Worm (Caenorhabditis elegans) whole organism, L1 larva: ENCODE results near the gene C50D2.7.

ENCODE experiments used
- C16A3.4 ChIP-seq: fragments of 150-350 bp; optimal IDR thresholded peaks from 2 replicates; lab custom pipeline; 2014; ENCODE audit warnings: missing biosample characterization, missing genetic modification characterization
- alr-1 ChIP-seq: fragments of 200-800 bp; sonication (Bioruptor generic); optimal IDR thresholded peaks from 2 replicates; lab custom pipeline; 2018; ENCODE audit warnings: borderline replicate concordance, mild to moderate bottlenecking, missing genetic modification characterization, missing compliant biosample characterization
- aly-2 ChIP-seq: fragments of 150-350 bp; optimal IDR thresholded peaks from 2 replicates; lab custom pipeline; 2014; ENCODE audit warnings: missing biosample characterization, missing genetic modification characterization
- blmp-1 ChIP-seq: fragments of 150-350 bp; optimal IDR thresholded peaks from 2 replicates; lab custom pipeline; 2014; ENCODE audit warnings: missing biosample characterization, missing genetic modification characterization
- dsc-1 ChIP-seq: sonication (generic microtip); optimal IDR thresholded peaks from 2 replicates; lab custom pipeline; 2016; ENCODE audit warnings: mild to moderate bottlenecking, missing genetic modification characterization, missing compliant biosample characterization
- efl-1 ChIP-seq, 4 experiments: fragments of 150-350 bp; optimal IDR thresholded peaks in 3 of 4; peaks in 1 of 4; 1 replicate in 1 of 4; 2 replicates in 3 of 4; lab custom pipeline; 2014; ENCODE audit warnings: missing biosample characterization in 2 of 4, missing genetic modification characterization in 2 of 4, missing genetic modification reagents in 2 of 4
- efl-3 ChIP-seq: fragments of 200-800 bp; sonication (Bioruptor generic); optimal IDR thresholded peaks from 2 replicates; lab custom pipeline; 2018; ENCODE audit warnings: mild to moderate bottlenecking, missing genetic modification characterization, missing compliant biosample characterization
- egl-13 ChIP-seq: sonication (generic microtip); optimal IDR thresholded peaks from 2 replicates; lab custom pipeline; 2016; ENCODE audit warnings: missing genotype, missing genetic modification reagents, missing genetic modification characterization, missing compliant biosample characterization
- elt-2 ChIP-seq: sonication (generic microtip); optimal IDR thresholded peaks from 2 replicates; lab custom pipeline; 2016; ENCODE audit warnings: missing genetic modification characterization, mild to moderate bottlenecking, inconsistent platforms, missing compliant biosample characterization, missing genetic modification reagents
- elt-3 ChIP-seq, 6 experiments: fragments of 150-350 bp in 1 of 6; sonication (generic microtip); optimal IDR thresholded peaks; 2 replicates each; lab custom pipeline; 2017 to 2018; ENCODE audit warnings: missing biosample characterization in 6 of 6, missing genetic modification characterization in 6 of 6, inconsistent platforms in 1 of 6
- ets-5 ChIP-seq: fragments of 200-800 bp; sonication (Bioruptor generic); IDR thresholded peaks from 2 replicates; pipeline ENCODE4 v1.3.6; 2022; ENCODE audit warnings: missing genetic modification characterization, missing compliant biosample characterization
- fkh-8 ChIP-seq: sonication (generic microtip); optimal IDR thresholded peaks from 2 replicates; lab custom pipeline; 2016; ENCODE audit warnings: mild to moderate bottlenecking, missing genetic modification characterization, missing compliant biosample characterization
- fos-1 ChIP-seq: fragments of 150-350 bp; optimal IDR thresholded peaks from 2 replicates; lab custom pipeline; 2014; ENCODE audit warnings: missing biosample characterization, missing genetic modification characterization
- hpl-2 ChIP-seq: fragments of 150-350 bp; optimal IDR thresholded peaks from 2 replicates; lab custom pipeline; 2014; ENCODE audit warnings: missing biosample characterization, missing genetic modification reagents, missing genetic modification characterization
- isw-1 ChIP-seq: fragments of 200-800 bp; sonication (Bioruptor generic); IDR thresholded peaks from 2 replicates; pipeline ENCODE4 v1.3.6; 2022; ENCODE audit warnings: missing genetic modification characterization, missing compliant biosample characterization
- jun-1 ChIP-seq: fragments of 150-350 bp; optimal IDR thresholded peaks from 2 replicates; lab custom pipeline; 2014; ENCODE audit warnings: missing biosample characterization, missing genetic modification reagents, missing genetic modification characterization
- lin-15B ChIP-seq: fragments of 150-350 bp; sonication (generic microtip); optimal IDR thresholded peaks from 3 replicates; lab custom pipeline; 2014; ENCODE audit warnings: missing biosample characterization, missing genetic modification characterization
- lin-35 ChIP-seq, 2 experiments: fragments of 150-350 bp; optimal IDR thresholded peaks; 2 replicates each; lab custom pipeline; 2014; ENCODE audit warnings: missing biosample characterization in 2 of 2, missing genetic modification characterization in 2 of 2, missing genetic modification reagents in 2 of 2
- lin-39 ChIP-seq: fragments of 150-350 bp; optimal IDR thresholded peaks from 2 replicates; lab custom pipeline; 2014; ENCODE audit warnings: missing biosample characterization, missing genetic modification reagents, missing genetic modification characterization
- lir-3 ChIP-seq: sonication (generic microtip); optimal IDR thresholded peaks from 2 replicates; lab custom pipeline; 2016; ENCODE audit warnings: mild to moderate bottlenecking, missing genetic modification characterization, moderate library complexity, missing compliant biosample characterization; ENCODE audit not compliant: poor library complexity
- mdl-1 ChIP-seq, 2 experiments: fragments of 150-350 bp; optimal IDR thresholded peaks; 2 replicates each; lab custom pipeline; 2014 to 2017; ENCODE audit warnings: missing biosample characterization in 2 of 2, missing genetic modification characterization in 2 of 2, inconsistent platforms in 1 of 2
- nhr-20 ChIP-seq: sonication (generic microtip); optimal IDR thresholded peaks from 2 replicates; lab custom pipeline; 2016; ENCODE audit warnings: mild to moderate bottlenecking, missing genetic modification characterization, missing compliant biosample characterization
- nhr-237 ChIP-seq: fragments of 150-350 bp; optimal IDR thresholded peaks from 2 replicates; lab custom pipeline; 2014; ENCODE audit warnings: missing biosample characterization, missing genetic modification characterization
- nhr-47 ChIP-seq: sonication (generic microtip); optimal IDR thresholded peaks from 2 replicates; lab custom pipeline; 2016; ENCODE audit warnings: mild to moderate bottlenecking, missing genetic modification characterization, moderate library complexity, missing compliant biosample characterization
- nhr-77 ChIP-seq: fragments of 150-350 bp; optimal IDR thresholded peaks from 2 replicates; lab custom pipeline; 2014; ENCODE audit warnings: missing biosample characterization, missing genetic modification characterization
- pax-3 ChIP-seq: fragments of 200-800 bp; sonication (Bioruptor generic); optimal IDR thresholded peaks from 2 replicates; lab custom pipeline; 2018; ENCODE audit warnings: mild to moderate bottlenecking, missing genetic modification characterization, moderate library complexity, missing compliant biosample characterization
- skn-1 ChIP-seq: fragments of 150-350 bp; optimal IDR thresholded peaks from 2 replicates; lab custom pipeline; 2014; ENCODE audit warnings: missing biosample characterization, missing genetic modification characterization
- snu-23 ChIP-seq: sonication (generic microtip); optimal IDR thresholded peaks from 2 replicates; lab custom pipeline; 2016; ENCODE audit warnings: missing genetic modification characterization, missing compliant biosample characterization
- swsn-7 ChIP-seq: sonication (generic microtip); optimal IDR thresholded peaks from 2 replicates; lab custom pipeline; 2016; ENCODE audit warnings: missing genetic modification characterization, missing compliant biosample characterization
- tlp-1 ChIP-seq: fragments of 150-350 bp; optimal IDR thresholded peaks from 2 replicates; lab custom pipeline; 2014; ENCODE audit warnings: missing biosample characterization, missing genetic modification characterization
- zip-4 ChIP-seq: fragments of 200-800 bp; sonication (Bioruptor generic); optimal IDR thresholded peaks from 2 replicates; lab custom pipeline; 2018; ENCODE audit warnings: mild to moderate bottlenecking, missing genetic modification characterization, moderate library complexity, missing compliant biosample characterization
- ztf-11 ChIP-seq, 2 experiments: sonication (generic microtip); optimal IDR thresholded peaks; 2 replicates each; lab custom pipeline; 2016 to 2017; ENCODE audit warnings: missing genetic modification characterization in 2 of 2, missing biosample characterization in 1 of 2, missing compliant biosample characterization in 1 of 2

Gene C50D2.7

ce11 chrII:97992-98763 is 3.1 kb upstream of the C50D2.7 start, which contains the start of the genes luc-7L3 and sftb-6 (continued):
- TF ChIP-seq fos-1 (tag; lab: Kevin White, UChicago) (no peak), nhr-237 (tag; lab: Kevin White, UChicago) (no peak), aly-2 (tag; lab: Kevin White, UChicago) (no peak), nhr-20 (tag; lab: Kevin White, UChicago) (peak; percentile 62), efl-3 (GFP tag; lab: Kevin White, UChicago) (no peak)

ce11 chrII:91419-91818 is 3.7 kb downstream of the C50D2.7 start, which contains the start of gene mcat-1:
TSS of gene mcat-1 (minus strand) at chrII:91519.
- TF ChIP-seq alr-1 (tag; lab: Kevin White, UChicago), result no peak
- no peak for TF ChIP-seq isw-1 (GFP tag; lab: Robert Waterston, UW)
- TF ChIP-seq nhr-47 (tag; lab: Kevin White, UChicago), result no peak
- TF ChIP-seq ets-5, result no peak
- no peak for TF ChIP-seq pax-3 (tag; lab: Kevin White, UChicago)
- TF ChIP-seq skn-1 (tag; lab: Kevin White, UChicago), result no peak
- TF ChIP-seq lin-39 (tag; lab: Kevin White, UChicago), result no peak
- no peak for TF ChIP-seq snu-23 (GFP tag; lab: Kevin White, UChicago)
- no peak for TF ChIP-seq elt-3 (tag; optimal IDR thresholded peaks at IDR 0.05; lab: Kevin White, UChicago)
- no peak for TF ChIP-seq hpl-2 (GFP tag; lab: Kevin White, UChicago)
- no peak for TF ChIP-seq blmp-1
- TF ChIP-seq nhr-20 (tag; lab: Kevin White, UChicago), result no peak

ce11 chrII:87937-88336 is 7.1 kb downstream of the C50D2.7 start:
- no peak for TF ChIP-seq nhr-77
- TF ChIP-seq mdl-1 (tag; optimal IDR thresholded peaks at IDR 0.05; lab: Kevin White, UChicago), result no peak
- no peak for TF ChIP-seq lin-39 (tag; lab: Kevin White, UChicago)
- TF ChIP-seq lir-3 (tag; lab: Kevin White, UChicago), result no peak
- TF ChIP-seq dsc-1 (tag; lab: Kevin White, UChicago), result no peak
- no peak for TF ChIP-seq egl-13 (tag; lab: Kevin White, UChicago)
- TF ChIP-seq zip-4 (GFP tag; lab: Kevin White, UChicago), result no peak
- TF ChIP-seq swsn-7 (tag; lab: Kevin White, UChicago), result no peak
- no peak for TF ChIP-seq elt-2 (tag; lab: Kevin White, UChicago)
- no peak for TF ChIP-seq C16A3.4 (tag; lab: Kevin White, UChicago)
- no peak for TF ChIP-seq fkh-8 (tag; lab: Kevin White, UChicago)
- TF ChIP-seq ets-5, result no peak
- TF ChIP-seq efl-1 (optimal IDR thresholded peaks at IDR 0.05; lab: Kevin White, UChicago), result no peak
- TF ChIP-seq efl-1 (GFP tag; optimal IDR thresholded peaks at IDR 0.05 in 1 of 2; lab: Kevin White, UChicago), result no peak
- TF ChIP-seq lin-15B (tag; lab: Kevin White, UChicago), result no peak
- no peak for TF ChIP-seq ztf-11 (tag; optimal IDR thresholded peaks at IDR 0.05; lab: Kevin White, UChicago)
- TF ChIP-seq aly-2 (tag; lab: Kevin White, UChicago), result no peak
- TF ChIP-seq lin-35 (GFP tag; optimal IDR thresholded peaks at IDR 0.05; lab: Kevin White, UChicago), result no peak
- TF ChIP-seq hpl-2 (GFP tag; lab: Kevin White, UChicago), result no peak
- no peak for TF ChIP-seq jun-1
- no peak for TF ChIP-seq elt-3 (tag; optimal IDR thresholded peaks at IDR 0.05; lab: Kevin White, UChicago)
- TF ChIP-seq, all 84 proteins: peak for 0

ce11 chrII:86794-87193 is 8.3 kb downstream of the C50D2.7 start:
- TF ChIP-seq efl-1 (optimal IDR thresholded peaks at IDR 0.05; lab: Kevin White, UChicago), result no peak
- TF ChIP-seq efl-1 (GFP tag; optimal IDR thresholded peaks at IDR 0.05 in 1 of 2; lab: Kevin White, UChicago), result peak in 1 of 2 experiments; percentile 59
- no peak for TF ChIP-seq tlp-1 (tag; lab: Kevin White, UChicago)
